Worm (Caenorhabditis elegans) whole organism, L2 larva: ENCODE data around the gene T22B7.7.

Experiments used
- F13H6.1 ChIP-seq: sonication (generic microtip); optimal IDR thresholded peaks from 2 replicates; lab custom pipeline; 2016; ENCODE audit warnings: missing genetic modification characterization, missing compliant biosample characterization
- alr-1 ChIP-seq: fragments of 150-350 bp; optimal IDR thresholded peaks from 2 replicates; lab custom pipeline; 2014; ENCODE audit warnings: missing biosample characterization, missing genetic modification characterization
- aly-2 ChIP-seq: fragments of 150-350 bp; optimal IDR thresholded peaks from 2 replicates; lab custom pipeline; 2014; ENCODE audit warnings: missing biosample characterization, missing genetic modification characterization
- ama-1 ChIP-seq: fragments of 150-350 bp; optimal IDR thresholded peaks from 2 replicates; lab custom pipeline; 2018; ENCODE audit warnings: inconsistent platforms
- nhr-237 ChIP-seq: fragments of 150-350 bp; optimal IDR thresholded peaks from 2 replicates; lab custom pipeline; 2014; ENCODE audit warnings: missing biosample characterization, missing genetic modification characterization
- skn-1 ChIP-seq: sonication (generic microtip); optimal IDR thresholded peaks from 2 replicates; lab custom pipeline; 2017; ENCODE audit warnings: missing biosample characterization, missing genetic modification characterization
- sma-3 ChIP-seq: sonication (generic microtip); optimal IDR thresholded peaks from 2 replicates; lab custom pipeline; 2016; ENCODE audit warnings: missing genetic modification reagents, missing genetic modification characterization, missing compliant biosample characterization
- unc-62 ChIP-seq: fragments of 150-350 bp; optimal IDR thresholded peaks from 2 replicates; lab custom pipeline; 2014; ENCODE audit warnings: missing biosample characterization, missing genetic modification reagents, missing genetic modification characterization
- ztf-4 ChIP-seq: fragments of 150-350 bp; optimal IDR thresholded peaks from 2 replicates; lab custom pipeline; 2014; ENCODE audit warnings: missing biosample characterization, missing genetic modification characterization

- no peak for TF ChIP-seq sma-3 (GFP tag; lab: Kevin White, UChicago)
- no peak for TF ChIP-seq ama-1 (lab: Kevin White, UChicago)
- TF ChIP-seq nhr-237 (tag; lab: Kevin White, UChicago): no peak
- TF ChIP-seq aly-2 (tag; lab: Kevin White, UChicago): no peak
- no peak for TF ChIP-seq unc-62 (GFP tag; lab: Kevin White, UChicago)
- no peak for TF ChIP-seq ztf-4 (tag; lab: Kevin White, UChicago)
- TF ChIP-seq skn-1 (tag; lab: Kevin White, UChicago): no peak
- no peak for TF ChIP-seq F13H6.1 (tag; lab: Kevin White, UChicago)
- no peak for TF ChIP-seq alr-1 (tag; lab: Kevin White, UChicago)
Measured at ce11 chrX:5692099-5692498, 38.2 kb upstream of the T22B7.7 start, which contains the start of gene W01C8.1.
